In the genomic region with DNA sequence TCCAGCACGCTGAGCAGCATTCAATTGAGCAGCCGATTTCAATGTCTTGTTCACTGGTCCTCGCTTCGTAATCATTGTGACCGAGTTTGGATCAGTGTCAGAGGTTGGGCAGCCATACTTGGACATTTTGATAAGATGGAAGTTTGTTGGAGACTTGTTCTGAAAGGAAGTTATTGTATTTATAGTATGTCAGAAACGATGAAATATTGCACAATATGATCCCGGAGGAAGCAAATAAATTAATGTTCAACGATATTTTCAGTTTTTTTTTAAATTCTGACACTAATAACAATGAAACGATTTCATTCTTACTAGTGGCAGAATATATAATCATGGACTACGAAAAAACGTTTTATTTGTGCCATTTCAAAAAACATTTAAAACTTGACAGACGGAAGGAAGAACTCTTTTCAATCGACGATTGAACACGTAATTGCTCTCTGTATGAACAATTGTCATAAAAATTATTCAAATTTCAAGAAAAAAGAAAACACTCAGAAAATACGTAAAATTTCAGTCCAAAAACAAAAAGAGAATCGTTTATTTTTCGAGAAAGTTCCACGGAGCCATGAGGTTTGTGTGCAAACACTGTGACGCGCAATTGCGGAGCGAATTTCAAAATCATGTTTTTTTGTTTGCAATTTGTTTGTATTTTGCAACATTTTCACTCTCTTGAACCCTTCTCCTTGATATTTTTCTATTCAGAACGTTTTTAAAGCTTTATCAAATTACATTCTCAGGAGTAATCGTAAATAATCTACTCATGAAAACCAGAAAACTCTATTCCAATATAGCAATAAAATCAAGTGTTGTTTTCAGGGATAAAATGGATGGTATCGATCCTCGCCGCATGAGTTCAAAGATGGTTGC, we compare ENCODE assay signal across 3 worm cellular contexts.
A peak's percentile ranks its signal among the peaks of the same experiment; 100 is the strongest.
TF ChIP-seq lines count a peak whose summit lies in the region.

A gene (minus strand): TSS at position 343 of the 870 bp plus-strand sequence.
A gene (plus strand): TSS at position 820 of the 870 bp plus-strand sequence.

TF ChIP-seq in whole organism, L1 larva, 84 proteins besides CTCF, POLR2A, EP300 and RAD21 (continued from another document):
- TF ChIP-seq mdl-1 (tag; optimal IDR thresholded peaks at IDR 0.05; lab: Kevin White, UChicago) (peak in 1 of 2 experiments; percentile 49), unc-130 (tag; optimal IDR thresholded peaks at IDR 0.05; lab: Kevin White, UChicago) (peak; percentile 45), lin-15B (tag; optimal IDR thresholded peaks at IDR 0.05; lab: Kevin White, UChicago) (peak; percentile 46), nhr-47 (tag; optimal IDR thresholded peaks at IDR 0.05; lab: Kevin White, UChicago) (peak; percentile 80), pag-3 (tag; optimal IDR thresholded peaks at IDR 0.05; lab: Kevin White, UChicago; ENCODE audit: borderline replicate concordance, insufficient read depth) (no peak), nhr-71 (tag; optimal IDR thresholded peaks at IDR 0.05; lab: Kevin White, UChicago) (peak; percentile 81), blmp-1 (tag; optimal IDR thresholded peaks at IDR 0.05; lab: Kevin White, UChicago) (peak; percentile 55), ama-1 (optimal IDR thresholded peaks at IDR 0.05; lab: Kevin White, UChicago) (peak; percentile 36), sup-37 (GFP tag; optimal IDR thresholded peaks at IDR 0.05; lab: Kevin White, UChicago) (no peak), isw-1 (GFP tag; IDR thresholded peaks at IDR 0.05; lab: Robert Waterston, UW) (peak; percentile 44), ceh-82 (tag; optimal IDR thresholded peaks at IDR 0.05; lab: Kevin White, UChicago) (peak; percentile 54 to 60 (median 59)), elt-2 (tag; optimal IDR thresholded peaks at IDR 0.05; lab: Kevin White, UChicago) (peak; percentile 1), hlh-4 (tag; optimal IDR thresholded peaks at IDR 0.05; lab: Kevin White, UChicago) (no peak), skn-1 (tag; optimal IDR thresholded peaks at IDR 0.05; lab: Kevin White, UChicago) (peak; percentile 70), unc-86 (tag; optimal IDR thresholded peaks at IDR 0.05; lab: Kevin White, UChicago) (peak; percentile 39), tbx-2 (tag; optimal IDR thresholded peaks at IDR 0.05; lab: Kevin White, UChicago) (peak; percentile 64), sox-4 (tag; optimal IDR thresholded peaks at IDR 0.05; lab: Kevin White, UChicago) (no peak), ztf-4 (tag; optimal IDR thresholded peaks at IDR 0.05; lab: Kevin White, UChicago) (no peak), mep-1 (tag; optimal IDR thresholded peaks at IDR 0.05; lab: Kevin White, UChicago) (peak; percentile 91), lsy-2 (tag; optimal IDR thresholded peaks at IDR 0.05; lab: Kevin White, UChicago) (peak; percentile 72 to 79), ceh-90 (tag; optimal IDR thresholded peaks at IDR 0.05; lab: Kevin White, UChicago) (peak; percentile 14), F16B12.6 (tag; optimal IDR thresholded peaks at IDR 0.05; lab: Kevin White, UChicago) (peak; percentile 96), irx-1 (tag; optimal IDR thresholded peaks at IDR 0.05; lab: Kevin White, UChicago) (peak; percentile 60), nhr-90 (tag; optimal IDR thresholded peaks at IDR 0.05; lab: Kevin White, UChicago; ENCODE audit: poor library complexity) (peak; percentile 59), nhr-237 (tag; optimal IDR thresholded peaks at IDR 0.05; lab: Kevin White, UChicago) (no peak), nhr-19 (GFP tag; conservative IDR thresholded peaks at IDR 0.05; lab: Robert Waterston, UW) (peak; percentile 55), nhr-85 (tag; lab: Kevin White, UChicago) (peak; percentile 76), rnt-1 (tag; optimal IDR thresholded peaks at IDR 0.05; lab: Kevin White, UChicago) (peak; percentile 52), efl-1 (optimal IDR thresholded peaks at IDR 0.05; lab: Kevin White, UChicago) (peak; percentile 39 to 78), efl-1 (GFP tag; optimal IDR thresholded peaks at IDR 0.05 in 1 of 2; lab: Kevin White, UChicago) (peak; percentile 85 to 97), lin-35 (GFP tag; optimal IDR thresholded peaks at IDR 0.05; lab: Kevin White, UChicago) (peak; percentile 81 to 89), egl-13 (tag; optimal IDR thresholded peaks at IDR 0.05; lab: Kevin White, UChicago) (peak; percentile 45), lin-14 (GFP tag; optimal IDR thresholded peaks at IDR 0.05; lab: Kevin White, UChicago) (peak; percentile 78), dsc-1 (tag; optimal IDR thresholded peaks at IDR 0.05; lab: Kevin White, UChicago) (peak; percentile 47), zag-1 (tag; optimal IDR thresholded peaks at IDR 0.05; lab: Kevin White, UChicago) (no peak)

TF ChIP-seq in whole organism, L3 larva, 47 proteins besides CTCF, POLR2A, EP300 and RAD21 (continued from another document):
- TF ChIP-seq ZK546.5 (tag; optimal IDR thresholded peaks at IDR 0.05; lab: Kevin White, UChicago) (no peak), daf-12 (tag; optimal IDR thresholded peaks at IDR 0.05; lab: Kevin White, UChicago) (no peak), R02D3.7 (tag; optimal IDR thresholded peaks at IDR 0.05; lab: Kevin White, UChicago) (no peak), ztf-4 (tag; optimal IDR thresholded peaks at IDR 0.05; lab: Kevin White, UChicago) (no peak), nfya-1 (tag; optimal IDR thresholded peaks at IDR 0.05; lab: Kevin White, UChicago; ENCODE audit: insufficient read depth) (peak; percentile 79), lin-15B (tag; optimal IDR thresholded peaks at IDR 0.05; lab: Kevin White, UChicago) (peak; percentile 49), jun-1 (tag; optimal IDR thresholded peaks at IDR 0.05; lab: Kevin White, UChicago) (peak; percentile 53)

TF ChIP-seq in whole organism, young adult, 124 proteins besides CTCF, POLR2A, EP300 and RAD21 (continued from another document):
- TF ChIP-seq pha-4 (tag; optimal IDR thresholded peaks at IDR 0.05; lab: Kevin White, UChicago) (no peak), madf-3 (GFP tag; IDR thresholded peaks at IDR 0.05; lab: Robert Waterston, UW) (no peak), F39B2.1 (GFP tag; IDR thresholded peaks at IDR 0.05; lab: Robert Waterston, UW) (no peak), ceh-79 (tag; optimal IDR thresholded peaks at IDR 0.05; lab: Kevin White, UChicago) (no peak), nhr-120 (GFP tag; IDR thresholded peaks at IDR 0.05; lab: Robert Waterston, UW) (no peak), lin-35 (GFP tag; optimal IDR thresholded peaks at IDR 0.05; lab: Kevin White, UChicago) (peak in 1 of 3 experiments; percentile 61), somi-1 (GFP tag; optimal IDR thresholded peaks at IDR 0.05; lab: Kevin White, UChicago) (no peak), nfyb-1 (GFP tag; IDR thresholded peaks at IDR 0.05; lab: Robert Waterston, UW) (no peak), lin-54 (GFP tag; optimal IDR thresholded peaks at IDR 0.05; lab: Kevin White, UChicago) (peak; percentile 73), mel-28 (tag; optimal IDR thresholded peaks at IDR 0.05; lab: Kevin White, UChicago; ENCODE audit: borderline replicate concordance) (no peak), D2030.7 (GFP tag; IDR thresholded peaks at IDR 0.05; lab: Robert Waterston, UW) (peak; percentile 47), dox-1 (GFP tag; IDR thresholded peaks at IDR 0.05; lab: Robert Waterston, UW) (no peak), C06A6.2 (GFP tag; conservative IDR thresholded peaks at IDR 0.05; lab: Robert Waterston, UW) (no peak), F33H1.4 (GFP tag; IDR thresholded peaks at IDR 0.05; lab: Robert Waterston, UW) (peak; percentile 53), snpc-1.1 (tag; optimal IDR thresholded peaks at IDR 0.05; lab: Kevin White, UChicago; ENCODE audit: insufficient read depth) (no peak), ztf-26 (tag; optimal IDR thresholded peaks at IDR 0.05; lab: Kevin White, UChicago) (no peak), sdz-38 (tag; optimal IDR thresholded peaks at IDR 0.05; lab: Kevin White, UChicago) (no peak), ztf-6 (GFP tag; IDR thresholded peaks at IDR 0.05; lab: Robert Waterston, UW) (no peak), bed-1 (GFP tag; IDR thresholded peaks at IDR 0.05; lab: Robert Waterston, UW) (no peak), B0336.3 (GFP tag; IDR thresholded peaks at IDR 0.05; lab: Robert Waterston, UW) (no peak), F49E8.2 (tag; optimal IDR thresholded peaks at IDR 0.05; lab: Kevin White, UChicago; ENCODE audit: insufficient read depth) (peak; percentile 23), nhr-80 (tag; optimal IDR thresholded peaks at IDR 0.05; lab: Kevin White, UChicago) (no peak), sptf-2 (GFP tag; optimal IDR thresholded peaks at IDR 0.05; lab: Kevin White, UChicago) (no peak), C17E4.6 (GFP tag; IDR thresholded peaks at IDR 0.05; lab: Robert Waterston, UW) (no peak), T07F8.4 (tag; optimal IDR thresholded peaks at IDR 0.05; lab: Kevin White, UChicago) (no peak), Y67H2A.10 (GFP tag; conservative IDR thresholded peaks at IDR 0.05; lab: Robert Waterston, UW) (no peak), F55B11.4 (tag; optimal IDR thresholded peaks at IDR 0.05; lab: Kevin White, UChicago; ENCODE audit: borderline replicate concordance, insufficient read depth) (no peak), snpc-1.3 (tag; optimal IDR thresholded peaks at IDR 0.05; lab: Kevin White, UChicago; ENCODE audit: insufficient read depth) (peak; percentile 51), ztf-25 (GFP tag; IDR thresholded peaks at IDR 0.05; lab: Robert Waterston, UW) (no peak), nhr-90 (tag; optimal IDR thresholded peaks at IDR 0.05; lab: Kevin White, UChicago) (no peak), hlh-26 (GFP tag; conservative IDR thresholded peaks at IDR 0.05; lab: Robert Waterston, UW) (no peak), ztf-28 (GFP tag; IDR thresholded peaks at IDR 0.05; lab: Robert Waterston, UW) (no peak), lag-1 (GFP tag; IDR thresholded peaks at IDR 0.05; lab: Robert Waterston, UW) (no peak), ceh-100 (GFP tag; IDR thresholded peaks at IDR 0.05; lab: Robert Waterston, UW) (no peak), F57C9.4 (tag; optimal IDR thresholded peaks at IDR 0.05; lab: Kevin White, UChicago) (no peak), pbrm-1 (GFP tag; IDR thresholded peaks at IDR 0.05; lab: Robert Waterston, UW) (peak; percentile 53; the same call in 1 of the 2 replicates), B0035.1 (tag; optimal IDR thresholded peaks at IDR 0.05; lab: Kevin White, UChicago) (no peak), nfya-1 (tag; optimal IDR thresholded peaks at IDR 0.05; lab: Kevin White, UChicago; ENCODE audit: borderline replicate concordance, insufficient read depth) (no peak), lir-1 (GFP tag; conservative IDR thresholded peaks at IDR 0.05; lab: Robert Waterston, UW) (no peak), tlf-1 (GFP tag; optimal IDR thresholded peaks at IDR 0.05; lab: Kevin White, UChicago) (no peak), die-1 (tag; optimal IDR thresholded peaks at IDR 0.05; lab: Kevin White, UChicago) (no peak), attf-6 (GFP tag; IDR thresholded peaks at IDR 0.05; lab: Robert Waterston, UW) (no peak), zim-3 (tag; optimal IDR thresholded peaks at IDR 0.05; lab: Kevin White, UChicago) (no peak), rpc-1 (optimal IDR thresholded peaks at IDR 0.05; lab: Kevin White, UChicago) (peak; percentile 34), rpc-1 (tag; optimal IDR thresholded peaks at IDR 0.05; lab: Kevin White, UChicago) (no peak), F22D6.2 (tag; optimal IDR thresholded peaks at IDR 0.05; lab: Kevin White, UChicago) (no peak), F57A8.1 (GFP tag; optimal IDR thresholded peaks at IDR 0.05; lab: Kevin White, UChicago) (no peak), sea-2 (GFP tag; IDR thresholded peaks at IDR 0.05; lab: Robert Waterston, UW) (no peak), atf-7 (tag; optimal IDR thresholded peaks at IDR 0.05; lab: Kevin White, UChicago) (no peak), cebp-1 (GFP tag; IDR thresholded peaks at IDR 0.05; lab: Robert Waterston, UW) (peak; percentile 32; the same call in 1 of the 2 replicates), cebp-1 (tag; optimal IDR thresholded peaks at IDR 0.05; lab: Kevin White, UChicago) (peak; percentile 79), xnd-1 (tag; optimal IDR thresholded peaks at IDR 0.05; lab: Kevin White, UChicago) (no peak), ztf-22 (GFP tag; optimal IDR thresholded peaks at IDR 0.05; lab: Kevin White, UChicago) (no peak), hsf-1 (GFP tag; IDR thresholded peaks at IDR 0.05; lab: Robert Waterston, UW) (peak; percentile 98), snpc-4 (GFP tag; optimal IDR thresholded peaks at IDR 0.05; lab: Kevin White, UChicago) (peak; percentile 12), snpc-4 (tag; optimal IDR thresholded peaks at IDR 0.05; lab: Kevin White, UChicago) (peak in 3 of 4 experiments; percentile 1 to 42 (median 30)), rcor-1 (GFP tag; IDR thresholded peaks at IDR 0.05; lab: Robert Waterston, UW) (no peak), dpff-1 (tag; optimal IDR thresholded peaks at IDR 0.05; lab: Kevin White, UChicago) (no peak), ccch-3 (GFP tag; optimal IDR thresholded peaks at IDR 0.05; lab: Kevin White, UChicago) (no peak), ztf-3 (GFP tag; optimal IDR thresholded peaks at IDR 0.05; lab: Kevin White, UChicago) (no peak), gei-17 (GFP tag; optimal IDR thresholded peaks at IDR 0.05; lab: Kevin White, UChicago) (no peak), Y79H2A.3 (GFP tag; conservative IDR thresholded peaks at IDR 0.05; lab: Robert Waterston, UW) (no peak), mcd-1 (GFP tag; IDR thresholded peaks at IDR 0.05; lab: Robert Waterston, UW) (peak; percentile 32; the same call in 1 of the 2 replicates), lin-40 (tag; optimal IDR thresholded peaks at IDR 0.05; lab: Kevin White, UChicago) (peak; percentile 59), lsy-27 (tag; optimal IDR thresholded peaks at IDR 0.05; lab: Kevin White, UChicago; ENCODE audit: borderline replicate concordance, insufficient read depth) (no peak), B0019.2 (GFP tag; conservative IDR thresholded peaks at IDR 0.05; lab: Robert Waterston, UW) (no peak), aptf-3 (GFP tag; IDR thresholded peaks at IDR 0.05; lab: Robert Waterston, UW) (no peak), ztf-18 (tag; optimal IDR thresholded peaks at IDR 0.05; lab: Kevin White, UChicago) (no peak), tbp1 (GFP tag; optimal IDR thresholded peaks at IDR 0.05; lab: Kevin White, UChicago) (peak; percentile 44), rec-8 (tag; optimal IDR thresholded peaks at IDR 0.05; lab: Kevin White, UChicago) (no peak), madf-10 (tag; optimal IDR thresholded peaks at IDR 0.05; lab: Kevin White, UChicago) (no peak), let-526 (GFP tag; IDR thresholded peaks at IDR 0.05; lab: Robert Waterston, UW) (no peak), egrh-3 (GFP tag; IDR thresholded peaks at IDR 0.05; lab: Robert Waterston, UW) (no peak), K11D2.4 (GFP tag; IDR thresholded peaks at IDR 0.05; lab: Robert Waterston, UW) (no peak), ceh-91 (GFP tag; IDR thresholded peaks at IDR 0.05; lab: Robert Waterston, UW) (no peak), madf-8 (GFP tag; conservative IDR thresholded peaks at IDR 0.05; lab: Robert Waterston, UW) (no peak), attf-3 (GFP tag; conservative IDR thresholded peaks at IDR 0.05; lab: Robert Waterston, UW) (no peak), akir-1 (GFP tag; optimal IDR thresholded peaks at IDR 0.05; lab: Kevin White, UChicago) (no peak), cebp-2 (GFP tag; IDR thresholded peaks at IDR 0.05; lab: Robert Waterston, UW) (no peak), K12H6.12 (tag; optimal IDR thresholded peaks at IDR 0.05; lab: Kevin White, UChicago) (no peak), tbx-9 (tag; optimal IDR thresholded peaks at IDR 0.05; lab: Kevin White, UChicago; ENCODE audit: borderline replicate concordance) (no peak), mxl-1 (tag; optimal IDR thresholded peaks at IDR 0.05; lab: Kevin White, UChicago) (no peak), snpc-3.4 (tag; optimal IDR thresholded peaks at IDR 0.05; lab: Kevin White, UChicago) (no peak), unc-62 (GFP tag; optimal IDR thresholded peaks at IDR 0.05; lab: Kevin White, UChicago) (no peak), B0261.1 (tag; optimal IDR thresholded peaks at IDR 0.05; lab: Kevin White, UChicago) (no peak)
TF ChIP-seq in whole organism, young adult: peak in this region for 25.
